Worm (Caenorhabditis elegans) whole organism, L1 larva: Measurements from ENCODE around the gene pfkb-1.2.

Source experiments
- C16A3.4 ChIP-seq: fragments of 150-350 bp; optimal IDR thresholded peaks from 2 replicates; lab custom pipeline; 2014; ENCODE audit warnings: missing biosample characterization, missing genetic modification characterization
- F16B12.6 ChIP-seq: fragments of 150-350 bp; optimal IDR thresholded peaks from 2 replicates; lab custom pipeline; 2014; ENCODE audit warnings: missing biosample characterization, missing genetic modification characterization
- Y116A8C.19 ChIP-seq: sonication (generic microtip); optimal IDR thresholded peaks from 2 replicates; lab custom pipeline; 2016; ENCODE audit warnings: missing compliant biosample characterization, missing genetic modification characterization, borderline replicate concordance
- aha-1 ChIP-seq: fragments of 150-350 bp; optimal IDR thresholded peaks from 2 replicates; lab custom pipeline; 2014; ENCODE audit warnings: missing biosample characterization, missing genetic modification characterization
- alr-1 ChIP-seq: fragments of 200-800 bp; sonication (Bioruptor generic); optimal IDR thresholded peaks from 2 replicates; lab custom pipeline; 2018; ENCODE audit warnings: borderline replicate concordance, mild to moderate bottlenecking, missing genetic modification characterization, missing compliant biosample characterization
- aly-2 ChIP-seq: fragments of 150-350 bp; optimal IDR thresholded peaks from 2 replicates; lab custom pipeline; 2014; ENCODE audit warnings: missing biosample characterization, missing genetic modification characterization
- ama-1 ChIP-seq: fragments of 150-350 bp; optimal IDR thresholded peaks from 2 replicates; lab custom pipeline; 2014
- blmp-1 ChIP-seq: fragments of 150-350 bp; optimal IDR thresholded peaks from 2 replicates; lab custom pipeline; 2014; ENCODE audit warnings: missing biosample characterization, missing genetic modification characterization
- ceh-63 ChIP-seq: fragments of 200-800 bp; sonication (Bioruptor generic); optimal IDR thresholded peaks from 2 replicates; lab custom pipeline; 2018; ENCODE audit warnings: mild to moderate bottlenecking, missing genetic modification characterization, missing compliant biosample characterization
- ceh-8 ChIP-seq: fragments of 200-800 bp; sonication (Bioruptor generic); optimal IDR thresholded peaks from 2 replicates; lab custom pipeline; 2018; ENCODE audit warnings: mild to moderate bottlenecking, missing genetic modification characterization, moderate library complexity, missing compliant biosample characterization
- ceh-82 ChIP-seq, 3 experiments: fragments of 150-350 bp in 1 of 3; sonication (generic microtip) in 2 of 3; optimal IDR thresholded peaks; 2 replicates each; lab custom pipeline; 2014 to 2017; ENCODE audit warnings: missing biosample characterization in 3 of 3, missing genetic modification characterization in 3 of 3
- ceh-90 ChIP-seq: sonication (generic microtip); optimal IDR thresholded peaks from 2 replicates; lab custom pipeline; 2016; ENCODE audit warnings: missing genetic modification characterization, missing compliant biosample characterization
- dpl-1 ChIP-seq, 3 experiments: fragments of 150-350 bp in 2 of 3; sonication (generic microtip) in 1 of 3; optimal IDR thresholded peaks; 2 replicates each; lab custom pipeline; 2014 to 2017; ENCODE audit warnings: missing biosample characterization in 3 of 3, missing genetic modification characterization in 3 of 3, missing genetic modification reagents in 3 of 3
- dsc-1 ChIP-seq: sonication (generic microtip); optimal IDR thresholded peaks from 2 replicates; lab custom pipeline; 2016; ENCODE audit warnings: mild to moderate bottlenecking, missing genetic modification characterization, missing compliant biosample characterization
- efl-3 ChIP-seq: fragments of 200-800 bp; sonication (Bioruptor generic); optimal IDR thresholded peaks from 2 replicates; lab custom pipeline; 2018; ENCODE audit warnings: mild to moderate bottlenecking, missing genetic modification characterization, missing compliant biosample characterization
- egl-27 ChIP-seq, 2 experiments: fragments of 150-350 bp in 1 of 2; sonication (generic microtip); optimal IDR thresholded peaks; 3 replicates each; lab custom pipeline; 2017 to 2018; ENCODE audit warnings: missing biosample characterization in 2 of 2, missing genetic modification characterization in 2 of 2, missing genetic modification reagents in 2 of 2
- elt-2 ChIP-seq: sonication (generic microtip); optimal IDR thresholded peaks from 2 replicates; lab custom pipeline; 2016; ENCODE audit warnings: missing genetic modification characterization, mild to moderate bottlenecking, inconsistent platforms, missing compliant biosample characterization, missing genetic modification reagents
- elt-3 ChIP-seq, 6 experiments: fragments of 150-350 bp in 1 of 6; sonication (generic microtip); optimal IDR thresholded peaks; 2 replicates each; lab custom pipeline; 2017 to 2018; ENCODE audit warnings: missing biosample characterization in 6 of 6, missing genetic modification characterization in 6 of 6, inconsistent platforms in 1 of 6
- ets-5 ChIP-seq: fragments of 200-800 bp; sonication (Bioruptor generic); IDR thresholded peaks from 2 replicates; pipeline ENCODE4 v1.3.6; 2022; ENCODE audit warnings: missing genetic modification characterization, missing compliant biosample characterization
- fkh-10 ChIP-seq: sonication (generic microtip); optimal IDR thresholded peaks from 2 replicates; lab custom pipeline; 2017; ENCODE audit warnings: missing biosample characterization, missing genetic modification reagents, missing genetic modification characterization
- fkh-4 ChIP-seq: sonication (generic microtip); optimal IDR thresholded peaks from 2 replicates; lab custom pipeline; 2016; ENCODE audit warnings: missing compliant biosample characterization, missing genetic modification characterization, borderline replicate concordance
- hlh-17 ChIP-seq: fragments of 200-800 bp; sonication (Bioruptor generic); optimal IDR thresholded peaks from 2 replicates; lab custom pipeline; 2018; ENCODE audit warnings: missing genetic modification characterization, mild to moderate bottlenecking, missing compliant biosample characterization, moderate library complexity, borderline replicate concordance
- hlh-4 ChIP-seq: sonication (generic microtip); optimal IDR thresholded peaks from 2 replicates; lab custom pipeline; 2016; ENCODE audit warnings: mild to moderate bottlenecking, missing genetic modification characterization, missing compliant biosample characterization
- irx-1 ChIP-seq: sonication (generic microtip); optimal IDR thresholded peaks from 2 replicates; lab custom pipeline; 2016; ENCODE audit warnings: missing genetic modification characterization, missing compliant biosample characterization
- isw-1 ChIP-seq: fragments of 200-800 bp; sonication (Bioruptor generic); IDR thresholded peaks from 2 replicates; pipeline ENCODE4 v1.3.6; 2022; ENCODE audit warnings: missing genetic modification characterization, missing compliant biosample characterization
- lin-13 ChIP-seq: fragments of 150-350 bp; optimal IDR thresholded peaks from 2 replicates; lab custom pipeline; 2014; ENCODE audit warnings: missing biosample characterization, missing genetic modification reagents, missing genetic modification characterization
- lin-14 ChIP-seq: fragments of 200-800 bp; sonication (Bioruptor generic); optimal IDR thresholded peaks from 2 replicates; lab custom pipeline; 2018; ENCODE audit warnings: mild to moderate bottlenecking, missing genetic modification characterization, moderate library complexity, missing compliant biosample characterization
- lin-39 ChIP-seq: fragments of 150-350 bp; optimal IDR thresholded peaks from 2 replicates; lab custom pipeline; 2014; ENCODE audit warnings: missing biosample characterization, missing genetic modification reagents, missing genetic modification characterization
- lsy-2 ChIP-seq, 2 experiments: fragments of 150-350 bp; optimal IDR thresholded peaks; 2 replicates each; lab custom pipeline; 2014; ENCODE audit warnings: missing biosample characterization in 2 of 2, missing genetic modification characterization in 2 of 2
- mef-2 ChIP-seq: fragments of 150-350 bp; optimal IDR thresholded peaks from 2 replicates; lab custom pipeline; 2014; ENCODE audit warnings: missing biosample characterization, missing genetic modification characterization
- mep-1 ChIP-seq: fragments of 150-350 bp; optimal IDR thresholded peaks from 2 replicates; lab custom pipeline; 2014; ENCODE audit warnings: missing biosample characterization, missing genetic modification characterization
- nhr-11 ChIP-seq: fragments of 150-350 bp; optimal IDR thresholded peaks from 2 replicates; lab custom pipeline; 2014; ENCODE audit warnings: missing biosample characterization, missing genetic modification characterization
- nhr-19 ChIP-seq: fragments of 200-800 bp; sonication (Bioruptor generic); conservative IDR thresholded peaks from 2 replicates; pipeline ENCODE4 v1.3.6; 2022; ENCODE audit warnings: missing genetic modification characterization, missing compliant biosample characterization
- nhr-20 ChIP-seq: sonication (generic microtip); optimal IDR thresholded peaks from 2 replicates; lab custom pipeline; 2016; ENCODE audit warnings: mild to moderate bottlenecking, missing genetic modification characterization, missing compliant biosample characterization
- nhr-47 ChIP-seq: sonication (generic microtip); optimal IDR thresholded peaks from 2 replicates; lab custom pipeline; 2016; ENCODE audit warnings: mild to moderate bottlenecking, missing genetic modification characterization, moderate library complexity, missing compliant biosample characterization
- nhr-76 ChIP-seq: sonication (generic microtip); optimal IDR thresholded peaks from 2 replicates; lab custom pipeline; 2017; ENCODE audit warnings: missing biosample characterization, missing genetic modification characterization
- nhr-77 ChIP-seq: fragments of 150-350 bp; optimal IDR thresholded peaks from 2 replicates; lab custom pipeline; 2014; ENCODE audit warnings: missing biosample characterization, missing genetic modification characterization
- nhr-90 ChIP-seq: sonication (generic microtip); optimal IDR thresholded peaks from 2 replicates; lab custom pipeline; 2016; ENCODE audit warnings: mild to moderate bottlenecking, missing genetic modification characterization, missing compliant biosample characterization; ENCODE audit not compliant: poor library complexity
- pag-3 ChIP-seq: sonication (generic microtip); optimal IDR thresholded peaks from 2 replicates; lab custom pipeline; 2017; ENCODE audit warnings: missing genetic modification characterization, mild to moderate bottlenecking, missing compliant biosample characterization, antibody characterized with exemption, borderline replicate concordance; ENCODE audit not compliant: insufficient read depth
- pax-3 ChIP-seq: fragments of 200-800 bp; sonication (Bioruptor generic); optimal IDR thresholded peaks from 2 replicates; lab custom pipeline; 2018; ENCODE audit warnings: mild to moderate bottlenecking, missing genetic modification characterization, moderate library complexity, missing compliant biosample characterization
- pqm-1 ChIP-seq: sonication (generic microtip); optimal IDR thresholded peaks from 3 replicates; lab custom pipeline; 2017; ENCODE audit warnings: missing biosample characterization, missing genetic modification characterization
- rnt-1 ChIP-seq: sonication (generic microtip); optimal IDR thresholded peaks from 2 replicates; lab custom pipeline; 2016; ENCODE audit warnings: mild to moderate bottlenecking, missing genetic modification characterization, moderate library complexity, missing compliant biosample characterization
- snu-23 ChIP-seq: sonication (generic microtip); optimal IDR thresholded peaks from 2 replicates; lab custom pipeline; 2016; ENCODE audit warnings: missing genetic modification characterization, missing compliant biosample characterization
- sox-4 ChIP-seq: sonication (generic microtip); optimal IDR thresholded peaks from 2 replicates; lab custom pipeline; 2016; ENCODE audit warnings: missing genetic modification characterization, missing compliant biosample characterization
- sup-37 ChIP-seq: fragments of 200-800 bp; sonication (Bioruptor generic); optimal IDR thresholded peaks from 2 replicates; lab custom pipeline; 2018; ENCODE audit warnings: mild to moderate bottlenecking, missing genetic modification characterization, missing compliant biosample characterization
- tbx-2 ChIP-seq: sonication (generic microtip); optimal IDR thresholded peaks from 2 replicates; lab custom pipeline; 2016; ENCODE audit warnings: missing genetic modification characterization, missing compliant biosample characterization
- tlp-1 ChIP-seq: fragments of 150-350 bp; optimal IDR thresholded peaks from 2 replicates; lab custom pipeline; 2014; ENCODE audit warnings: missing biosample characterization, missing genetic modification characterization
- unc-30 ChIP-seq: sonication (generic microtip); optimal IDR thresholded peaks from 2 replicates; lab custom pipeline; 2017; ENCODE audit warnings: missing biosample characterization, missing genetic modification characterization
- unc-98 ChIP-seq: fragments of 200-800 bp; sonication (Bioruptor generic); IDR thresholded peaks from 2 replicates; pipeline ENCODE4 v1.3.6; 2022; ENCODE audit warnings: missing genetic modification characterization, missing compliant biosample characterization
- vab-15 ChIP-seq: sonication (generic microtip); optimal IDR thresholded peaks from 2 replicates; lab custom pipeline; 2017; ENCODE audit warnings: missing genotype, mild to moderate bottlenecking, missing genetic modification characterization, missing compliant biosample characterization
- xbp-1 ChIP-seq: sonication (generic microtip); optimal IDR thresholded peaks from 2 replicates; lab custom pipeline; 2016; ENCODE audit warnings: missing genetic modification characterization, missing compliant biosample characterization
- zag-1 ChIP-seq: fragments of 150-350 bp; optimal IDR thresholded peaks from 2 replicates; lab custom pipeline; 2014; ENCODE audit warnings: missing biosample characterization, missing genetic modification characterization
- ztf-11 ChIP-seq, 2 experiments: sonication (generic microtip); optimal IDR thresholded peaks; 2 replicates each; lab custom pipeline; 2016 to 2017; ENCODE audit warnings: missing genetic modification characterization in 2 of 2, missing biosample characterization in 1 of 2, missing compliant biosample characterization in 1 of 2
- ztf-4 ChIP-seq: fragments of 150-350 bp; optimal IDR thresholded peaks from 2 replicates; lab custom pipeline; 2014; ENCODE audit warnings: missing biosample characterization, missing genetic modification characterization

pfkb-1.2 gene

DNA sequence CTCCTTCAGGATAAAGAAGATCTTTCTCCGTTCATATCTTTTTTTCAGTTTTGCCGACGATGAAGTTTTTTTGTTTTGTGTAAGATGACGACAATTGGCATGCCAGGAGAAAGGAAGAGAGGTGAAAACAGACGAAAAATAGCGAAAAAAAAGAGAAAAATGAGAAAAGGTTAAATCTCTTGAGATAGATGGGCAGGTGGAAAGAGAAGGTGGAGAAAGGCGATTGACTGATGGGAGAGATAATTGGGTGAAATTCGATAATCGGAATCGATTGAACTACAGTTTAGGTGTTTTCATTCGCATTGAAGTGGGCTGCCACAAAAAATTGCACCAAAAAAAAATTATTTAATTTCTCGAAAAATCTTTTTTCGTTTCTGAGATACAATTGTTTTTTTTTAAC, 1.1 kb upstream of the pfkb-1.2 start:
- peak; percentile 29 for TF ChIP-seq rnt-1 (tag; lab: Kevin White, UChicago)
- peak; percentile 58 for TF ChIP-seq nhr-20
- no peak for TF ChIP-seq lin-39
- TF ChIP-seq pqm-1 (tag; lab: Kevin White, UChicago) = no peak
- TF ChIP-seq lsy-2 (tag; optimal IDR thresholded peaks at IDR 0.05; lab: Kevin White, UChicago) = peak in 1 of 2 experiments; percentile 34
- no peak for TF ChIP-seq hlh-4 (tag; lab: Kevin White, UChicago)
- no peak for TF ChIP-seq lin-13 (GFP tag; lab: Kevin White, UChicago)
- no peak for TF ChIP-seq nhr-19 (GFP tag; lab: Robert Waterston, UW)
- TF ChIP-seq tlp-1 (tag; lab: Kevin White, UChicago) = no peak
- TF ChIP-seq C16A3.4 = no peak
- no peak for TF ChIP-seq unc-30
- TF ChIP-seq ceh-8 (GFP tag; lab: Kevin White, UChicago) = no peak
- TF ChIP-seq tbx-2 (tag; lab: Kevin White, UChicago) = no peak
- no peak for TF ChIP-seq vab-15 (tag; lab: Kevin White, UChicago)
- TF ChIP-seq blmp-1 (tag; lab: Kevin White, UChicago) = peak; percentile 98
- TF ChIP-seq ceh-90 (tag; lab: Kevin White, UChicago) = no peak
- TF ChIP-seq nhr-77 = no peak
- TF ChIP-seq zag-1 (tag; lab: Kevin White, UChicago) = no peak
- no peak for TF ChIP-seq nhr-47
- TF ChIP-seq xbp-1 = no peak
- no peak for TF ChIP-seq mef-2 (tag; lab: Kevin White, UChicago)
- TF ChIP-seq snu-23 (GFP tag; lab: Kevin White, UChicago) = peak; percentile 42
- no peak for TF ChIP-seq aha-1 (tag; lab: Kevin White, UChicago)
- no peak for TF ChIP-seq F16B12.6 (tag; lab: Kevin White, UChicago)
- no peak for TF ChIP-seq ztf-11 (tag; optimal IDR thresholded peaks at IDR 0.05; lab: Kevin White, UChicago)
- TF ChIP-seq sox-4 (tag; lab: Kevin White, UChicago) = no peak
- no peak for TF ChIP-seq elt-3 (tag; optimal IDR thresholded peaks at IDR 0.05; lab: Kevin White, UChicago)
- TF ChIP-seq egl-27 (tag; optimal IDR thresholded peaks at IDR 0.05; lab: Kevin White, UChicago) = no peak
- TF ChIP-seq elt-2 (tag; lab: Kevin White, UChicago) = no peak
- TF ChIP-seq pag-3 = peak; percentile 98
- TF ChIP-seq alr-1 (tag; lab: Kevin White, UChicago) = no peak
- no peak for TF ChIP-seq ceh-82 (tag; optimal IDR thresholded peaks at IDR 0.05; lab: Kevin White, UChicago)
- peak; percentile 12 for TF ChIP-seq mep-1 (tag; lab: Kevin White, UChicago)
- peak; percentile 76 for TF ChIP-seq lin-14 (GFP tag; lab: Kevin White, UChicago)
- no peak for TF ChIP-seq hlh-17 (GFP tag; lab: Kevin White, UChicago)
- no peak for TF ChIP-seq irx-1
- TF ChIP-seq ets-5 (GFP tag; lab: Robert Waterston, UW) = no peak
- no peak for TF ChIP-seq ama-1
- no peak for TF ChIP-seq sup-37 (GFP tag; lab: Kevin White, UChicago)
- no peak for TF ChIP-seq fkh-4 (tag; lab: Kevin White, UChicago)
- TF ChIP-seq efl-3 (GFP tag; lab: Kevin White, UChicago) = no peak
- TF ChIP-seq nhr-76 = no peak
- no peak for TF ChIP-seq isw-1 (GFP tag; lab: Robert Waterston, UW)
- TF ChIP-seq ceh-63 (GFP tag; lab: Kevin White, UChicago) = no peak
- no peak for TF ChIP-seq dpl-1 (GFP tag; optimal IDR thresholded peaks at IDR 0.05; lab: Kevin White, UChicago)
- TF ChIP-seq dsc-1 (tag; lab: Kevin White, UChicago) = no peak
- TF ChIP-seq pax-3 (tag; lab: Kevin White, UChicago) = no peak
- TF ChIP-seq nhr-90 (tag; lab: Kevin White, UChicago) = no peak
- no peak for TF ChIP-seq ztf-4 (tag; lab: Kevin White, UChicago)
- no peak for TF ChIP-seq aly-2 (tag; lab: Kevin White, UChicago)
- no peak for TF ChIP-seq nhr-11 (tag; lab: Kevin White, UChicago)
- TF ChIP-seq Y116A8C.19 = no peak
- no peak for TF ChIP-seq fkh-10
- TF ChIP-seq unc-98 (GFP tag; lab: Robert Waterston, UW) = no peak
